Fruit fly (Drosophila melanogaster) whole organism, embryonic: Measurements from ENCODE around the gene Ubi-p5E.

Source experiments
- Blimp-1 ChIP-seq: fragments of 200-800 bp; sonication (Bioruptor generic); optimal IDR thresholded peaks from 3 replicates; lab custom pipeline; 2018; ENCODE audit warnings: missing biosample characterization, missing genetic modification characterization, mild to moderate bottlenecking, moderate library complexity, missing genetic modification reagents
- CG10209 ChIP-seq: fragments of 200-800 bp; sonication (Bioruptor generic); optimal IDR thresholded peaks from 3 replicates; lab custom pipeline; 2017; ENCODE audit warnings: missing biosample characterization, mild to moderate bottlenecking, missing genetic modification characterization, missing genetic modification reagents
- CG13894 ChIP-seq: fragments of 200-800 bp; sonication (Bioruptor generic); optimal IDR thresholded peaks from 3 replicates; lab custom pipeline; 2018; ENCODE audit warnings: missing biosample characterization, mild to moderate bottlenecking, missing genetic modification characterization, moderate library complexity
- CG14050 ChIP-seq: fragments of 200-800 bp; sonication (Bioruptor generic); IDR thresholded peaks from 3 replicates; pipeline ENCODE4 v1.3.6; 2022; ENCODE audit warnings: missing biosample characterization, missing genetic modification characterization
- CG14860 ChIP-seq: fragments of 200-800 bp; sonication (Bioruptor generic); IDR thresholded peaks from 3 replicates; pipeline ENCODE4 v1.3.6; 2022; ENCODE audit warnings: missing biosample characterization, missing genetic modification characterization; ENCODE audit not compliant: partially characterized antibody
- CG15479 ChIP-seq: fragments of 200-800 bp; sonication (Bioruptor generic); optimal IDR thresholded peaks from 3 replicates; lab custom pipeline; 2019; ENCODE audit warnings: missing biosample characterization, mild to moderate bottlenecking, missing genetic modification characterization, moderate library complexity
- CG1832 ChIP-seq: fragments of 200-800 bp; sonication (Bioruptor generic); optimal IDR thresholded peaks from 2 replicates; lab custom pipeline; 2017; ENCODE audit warnings: missing biosample characterization, mild to moderate bottlenecking, missing genetic modification characterization, inconsistent platforms
- CG18476 ChIP-seq: fragments of 200-800 bp; sonication (Bioruptor generic); optimal IDR thresholded peaks from 2 replicates; lab custom pipeline; 2016; ENCODE audit warnings: missing biosample characterization, mild to moderate bottlenecking, missing genetic modification characterization
- CG18764 ChIP-seq: fragments of 200-800 bp; sonication (Bioruptor generic); optimal IDR thresholded peaks from 3 replicates; lab custom pipeline; 2016; ENCODE audit warnings: missing biosample characterization, missing genetic modification characterization
- CG32772 ChIP-seq: fragments of 200-800 bp; sonication (Bioruptor generic); IDR thresholded peaks from 2 replicates; pipeline ENCODE4 v1.3.6; 2022; ENCODE audit warnings: missing biosample characterization, missing genetic modification characterization
- CG4404 ChIP-seq: fragments of 200-800 bp; sonication (Bioruptor generic); IDR thresholded peaks from 2 replicates; pipeline ENCODE4 v1.3.6; 2022; ENCODE audit warnings: missing biosample characterization, missing genetic modification characterization
- CG7839 ChIP-seq: fragments of 200-800 bp; sonication (Bioruptor generic); optimal IDR thresholded peaks from 3 replicates; lab custom pipeline; 2018; ENCODE audit warnings: missing biosample characterization, mild to moderate bottlenecking, missing genetic modification characterization, moderate library complexity
- Dfd ChIP-seq, 2 experiments: fragments of >200 bp; optimal IDR thresholded peaks; 2 replicates each; lab custom pipeline; 2017; ENCODE audit warnings: missing biosample characterization in 2 of 2, missing genetic modification characterization in 2 of 2
- ERR ChIP-seq: fragments of 200-800 bp; sonication (Bioruptor generic); optimal IDR thresholded peaks from 2 replicates; lab custom pipeline; 2016; ENCODE audit warnings: missing biosample characterization, missing genetic modification characterization
- GATAe ChIP-seq: fragments of 200-800 bp; sonication (Bioruptor generic); conservative IDR thresholded peaks from 2 replicates; pipeline ENCODE4 v1.3.6; 2022; ENCODE audit warnings: missing biosample characterization, missing genetic modification characterization
- Gug ChIP-seq: fragments of 200-800 bp; sonication (Bioruptor generic); IDR thresholded peaks from 4 replicates; pipeline ENCODE4 v1.3.6; 2022; ENCODE audit warnings: missing biosample characterization, missing genetic modification characterization
- H2.0 ChIP-seq: fragments of 200-800 bp; sonication (Bioruptor generic); IDR thresholded peaks from 2 replicates; pipeline ENCODE4 v1.3.6; 2022; ENCODE audit warnings: missing biosample characterization, missing genetic modification characterization
- Hey ChIP-seq: fragments of 200-800 bp; sonication (Bioruptor generic); optimal IDR thresholded peaks from 3 replicates; lab custom pipeline; 2018; ENCODE audit warnings: missing biosample characterization, mild to moderate bottlenecking, missing genetic modification characterization
- HmgD ChIP-seq: fragments of 200-800 bp; sonication (Bioruptor generic); optimal IDR thresholded peaks from 3 replicates; lab custom pipeline; 2016; ENCODE audit warnings: missing biosample characterization, missing genetic modification characterization
- Hr51 ChIP-seq, 2 experiments: fragments of 200-800 bp; sonication (Bioruptor generic); optimal IDR thresholded peaks; 2 replicates in 1 of 2; 3 replicates in 1 of 2; lab custom pipeline; 2016 to 2018; ENCODE audit warnings: missing biosample characterization in 2 of 2, missing genetic modification characterization in 2 of 2, mild to moderate bottlenecking in 1 of 2, moderate library complexity in 1 of 2
- MBD-R2 ChIP-seq: fragments of 200-800 bp; sonication (Bioruptor generic); IDR thresholded peaks from 2 replicates; pipeline ENCODE4 v1.3.6; 2022; ENCODE audit warnings: missing biosample characterization, missing genetic modification characterization
- MTF-1 ChIP-seq: fragments of 200-800 bp; sonication (Bioruptor generic); optimal IDR thresholded peaks from 2 replicates; lab custom pipeline; 2018; ENCODE audit warnings: missing biosample characterization, mild to moderate bottlenecking, missing genetic modification characterization, borderline replicate concordance
- Mad ChIP-seq: fragments of 200-800 bp; sonication (Bioruptor generic); optimal IDR thresholded peaks from 2 replicates; lab custom pipeline; 2016; ENCODE audit warnings: missing biosample characterization, missing genetic modification characterization
- Mes4 ChIP-seq: fragments of 200-800 bp; sonication (Bioruptor generic); optimal IDR thresholded peaks from 2 replicates; lab custom pipeline; 2016; ENCODE audit warnings: missing biosample characterization, missing genetic modification characterization
- Nf-YA ChIP-seq: fragments of 200-800 bp; sonication (Bioruptor generic); IDR thresholded peaks from 2 replicates; pipeline ENCODE4 v1.3.6; 2022; ENCODE audit warnings: missing biosample characterization, missing genetic modification characterization
- Nf-YC ChIP-seq: fragments of 200-800 bp; optimal IDR thresholded peaks from 3 replicates; lab custom pipeline; 2019; ENCODE audit warnings: missing biosample characterization, mild to moderate bottlenecking, missing genetic modification characterization, moderate library complexity
- Rfx ChIP-seq: fragments of 200-800 bp; sonication (Bioruptor generic); IDR thresholded peaks from 2 replicates; pipeline ENCODE4 v1.3.6; 2022; ENCODE audit warnings: missing biosample characterization, missing genetic modification characterization
- Sin3A ChIP-seq: fragments of >200 bp; optimal IDR thresholded peaks from 2 replicates; lab custom pipeline; 2018
- Trl ChIP-seq, 3 experiments: fragments of >200 bp in 2 of 3; fragments of 200-800 bp in 1 of 3; sonication (Bioruptor generic) in 1 of 3; optimal IDR thresholded peaks; 2 replicates in 1 of 3; 3 replicates in 2 of 3; lab custom pipeline; 2016 to 2017; ENCODE audit warnings: missing biosample characterization in 1 of 3, missing genetic modification characterization in 1 of 3
- ash1 ChIP-seq: fragments of 200-800 bp; sonication (Bioruptor generic); optimal IDR thresholded peaks from 2 replicates; lab custom pipeline; 2018; ENCODE audit warnings: missing biosample characterization, mild to moderate bottlenecking, missing genetic modification characterization
- ato ChIP-seq: fragments of 200-800 bp; sonication (Bioruptor generic); IDR thresholded peaks from 2 replicates; pipeline ENCODE4 v1.3.6; 2022; ENCODE audit warnings: missing biosample characterization, missing genetic modification characterization; ENCODE audit not compliant: partially characterized antibody
- bbx ChIP-seq: fragments of 200-800 bp; sonication (Bioruptor generic); IDR thresholded peaks from 2 replicates; pipeline ENCODE4 v1.3.6; 2022; ENCODE audit warnings: missing biosample characterization, missing genetic modification characterization; ENCODE audit not compliant: partially characterized antibody
- bowl ChIP-seq: fragments of 200-800 bp; sonication (Bioruptor generic); IDR thresholded peaks from 2 replicates; pipeline ENCODE4 v1.3.6; 2022; ENCODE audit warnings: missing biosample characterization, missing genetic modification characterization
- crol ChIP-seq: fragments of 200-800 bp; sonication (Bioruptor generic); IDR thresholded peaks from 2 replicates; pipeline ENCODE4 v1.3.6; 2022; ENCODE audit warnings: missing biosample characterization, missing genetic modification characterization
- dimm ChIP-seq: fragments of 200-800 bp; sonication (Bioruptor generic); IDR thresholded peaks from 2 replicates; pipeline ENCODE4 v1.3.6; 2022; ENCODE audit warnings: missing biosample characterization, missing genetic modification characterization
- dysf ChIP-seq: fragments of 200-800 bp; sonication (Bioruptor generic); IDR thresholded peaks from 3 replicates; pipeline ENCODE4 v1.3.6; 2022; ENCODE audit warnings: missing biosample characterization, missing genetic modification characterization
- grn ChIP-seq: fragments of 200-800 bp; sonication (Bioruptor generic); optimal IDR thresholded peaks from 3 replicates; lab custom pipeline; 2017; ENCODE audit warnings: missing biosample characterization, missing genetic modification characterization
- knrl ChIP-seq: fragments of 200-800 bp; sonication (Bioruptor generic); IDR thresholded peaks from 3 replicates; pipeline ENCODE4 v1.3.6; 2022; ENCODE audit warnings: missing biosample characterization, missing genetic modification characterization; ENCODE audit not compliant: partially characterized antibody
- mld ChIP-seq: fragments of 200-800 bp; sonication (Bioruptor generic); IDR thresholded peaks from 3 replicates; pipeline ENCODE4 v1.3.6; 2022; ENCODE audit warnings: missing biosample characterization, missing genetic modification characterization; ENCODE audit not compliant: partially characterized antibody
- pan ChIP-seq, 4 experiments: fragments of >200 bp in 3 of 4; fragments of 200-800 bp in 1 of 4; sonication (Bioruptor generic) in 1 of 4; optimal IDR thresholded peaks in 3 of 4; IDR thresholded peaks in 1 of 4; 2 replicates each; pipeline versions ENCODE4 v1.3.6 to Lab custom; 2017 to 2022; ENCODE audit warnings: missing biosample characterization in 2 of 4, missing genetic modification characterization in 2 of 4, mixed read lengths in 1 of 4
- pfk ChIP-seq: fragments of 200-800 bp; sonication (Bioruptor generic); optimal IDR thresholded peaks from 2 replicates; lab custom pipeline; 2018; ENCODE audit warnings: missing biosample characterization, mild to moderate bottlenecking, missing genetic modification characterization, moderate library complexity
- pzg ChIP-seq: fragments of 200-800 bp; sonication (Bioruptor generic); optimal IDR thresholded peaks from 3 replicates; lab custom pipeline; 2018; ENCODE audit warnings: missing biosample characterization, mild to moderate bottlenecking, missing genetic modification characterization, moderate library complexity
- row ChIP-seq: fragments of 200-800 bp; sonication (Bioruptor generic); IDR thresholded peaks from 3 replicates; pipeline ENCODE4 v1.3.6; 2022; ENCODE audit warnings: missing biosample characterization, missing genetic modification characterization
- schlank ChIP-seq: fragments of 200-800 bp; sonication (Bioruptor generic); optimal IDR thresholded peaks from 2 replicates; lab custom pipeline; 2018; ENCODE audit warnings: missing biosample characterization, mild to moderate bottlenecking, missing genetic modification characterization
- slbo ChIP-seq: fragments of 200-800 bp; sonication (Bioruptor generic); IDR thresholded peaks from 2 replicates; pipeline ENCODE4 v1.3.6; 2022; ENCODE audit warnings: missing biosample characterization, missing genetic modification characterization
- tio ChIP-seq: fragments of 200-800 bp; sonication (Bioruptor generic); optimal IDR thresholded peaks from 2 replicates; lab custom pipeline; 2017; ENCODE audit warnings: missing biosample characterization, missing genetic modification characterization, inconsistent platforms
- wdn ChIP-seq: fragments of 200-800 bp; sonication (Bioruptor generic); IDR thresholded peaks from 2 replicates; pipeline ENCODE4 v1.3.6; 2022; ENCODE audit warnings: missing biosample characterization, missing genetic modification characterization
- wor ChIP-seq: fragments of 200-800 bp; sonication (Bioruptor generic); IDR thresholded peaks from 2 replicates; pipeline ENCODE4 v1.3.6; 2022; ENCODE audit warnings: missing biosample characterization, missing genetic modification characterization
- z ChIP-seq: fragments of 200-800 bp; sonication (Bioruptor generic); IDR thresholded peaks from 3 replicates; pipeline ENCODE4 v1.3.6; 2022; ENCODE audit warnings: missing biosample characterization, missing genetic modification characterization

The Ubi-p5E gene

dm6 chrX:6263614-6264130, 15.8 kb downstream of the Ubi-p5E start (continued):
- TF ChIP-seq z (GFP tag; lab: Robert Waterston, UW) (no peak), Nf-YC (tag; lab: Kevin White, UChicago) (peak; percentile 73), bbx (GFP tag; lab: Robert Waterston, UW) (no peak), schlank (peak; percentile 72), pan (optimal IDR thresholded peaks at IDR 0.05; lab: Kevin White, UChicago) (no peak), pan (GFP tag; optimal IDR thresholded peaks at IDR 0.05 in 1 of 2, IDR thresholded peaks at IDR 0.05 in 1 of 2) (peak in 1 of 2 experiments; percentile 74), wor (GFP tag; lab: Robert Waterston, UW) (no peak), Mes4 (no peak), ERR (GFP tag; lab: Kevin White, UChicago) (no peak), slbo (GFP tag; lab: Robert Waterston, UW) (peak; percentile 77), pfk (GFP tag; lab: Kevin White, UChicago) (peak; percentile 22), CG14050 (GFP tag; lab: Robert Waterston, UW) (peak; percentile 24; the same call in 2 of the 3 replicates), Dfd (GFP tag; optimal IDR thresholded peaks at IDR 0.05; lab: Kevin White, UChicago) (no peak), Hr51 (GFP tag; optimal IDR thresholded peaks at IDR 0.05; lab: Kevin White, UChicago) (peak; percentile 4 to 87), CG14860 (GFP tag; lab: Robert Waterston, UW) (no peak), wdn (GFP tag; lab: Robert Waterston, UW) (no peak; the same call in 1 of the 2 replicates), GATAe (no peak), pzg (GFP tag; lab: Kevin White, UChicago) (no peak), HmgD (GFP tag; lab: Kevin White, UChicago) (no peak), CG15479 (GFP tag; lab: Kevin White, UChicago) (no peak), Rfx (peak; percentile 65), CG18476 (GFP tag; lab: Kevin White, UChicago) (peak; percentile 79), bowl (GFP tag; lab: Robert Waterston, UW) (no peak), CG13894 (tag; lab: Kevin White, UChicago) (peak; percentile 51), Trl (optimal IDR thresholded peaks at IDR 0.05; lab: Kevin White, UChicago) (no peak), Trl (GFP tag; optimal IDR thresholded peaks at IDR 0.05; lab: Kevin White, UChicago) (no peak), CG18764 (GFP tag; lab: Kevin White, UChicago) (peak; percentile 7), CG7839 (tag; lab: Kevin White, UChicago) (peak; percentile 89), mld (GFP tag; lab: Robert Waterston, UW) (no peak), Nf-YA (peak; percentile 48; the same call in 1 of the 2 replicates), tio (GFP tag; lab: Kevin White, UChicago) (no peak), H2.0 (peak; percentile 29; the same call in 1 of the 2 replicates), Sin3A (no peak), CG4404 (GFP tag; lab: Robert Waterston, UW) (0 out of 2 replicates have a peak, but pooled peaks have one; percentile 12), dysf (GFP tag; lab: Robert Waterston, UW) (peak; percentile 85), CG1832 (no peak), Gug (GFP tag; lab: Robert Waterston, UW) (peak; percentile 64; the same call in 3 of the 4 replicates), MTF-1 (GFP tag; lab: Kevin White, UChicago) (no peak), grn (GFP tag; lab: Kevin White, UChicago) (peak; percentile 49), ash1 (GFP tag; lab: Kevin White, UChicago) (no peak), Blimp-1 (GFP tag; lab: Kevin White, UChicago) (peak; percentile 70), CG32772 (GFP tag; lab: Robert Waterston, UW) (no peak; the same call in 1 of the 2 replicates), dimm (GFP tag; lab: Robert Waterston, UW) (no peak), row (peak; percentile 76), Hey (peak; percentile 18), ato (GFP tag; lab: Robert Waterston, UW) (no peak), CG10209 (GFP tag; lab: Kevin White, UChicago) (peak; percentile 81), crol (GFP tag; lab: Robert Waterston, UW) (0 out of 2 replicates have a peak, but pooled peaks have one; percentile 10), Mad (GFP tag; lab: Kevin White, UChicago) (peak; percentile 64), knrl (GFP tag; lab: Robert Waterston, UW) (no peak), MBD-R2 (GFP tag; lab: Robert Waterston, UW) (peak; percentile 27; the same call in 1 of the 2 replicates)
